Fruit fly (Drosophila melanogaster) Kc167 (cell line): Measurements from ENCODE around the gene CG3744.

Experiments used
- Myc ChIP-seq: fragments of >200 bp; optimal IDR thresholded peaks from 2 replicates; lab custom pipeline; 2017; ENCODE audit warnings: missing external identifiers
- Sin3A ChIP-seq: fragments of >200 bp; optimal IDR thresholded peaks from 2 replicates; lab custom pipeline; 2018; ENCODE audit warnings: missing external identifiers
- insv ChIP-seq: fragments of >200 bp; optimal IDR thresholded peaks from 3 replicates; lab custom pipeline; 2018; ENCODE audit warnings: missing external identifiers
- psq ChIP-seq: fragments of >200 bp; optimal IDR thresholded peaks from 2 replicates; lab custom pipeline; 2017; ENCODE audit warnings: missing external identifiers

- TF ChIP-seq psq (lab: Kevin White, UChicago), result no peak
- no peak for TF ChIP-seq insv (lab: Kevin White, UChicago)
- TF ChIP-seq Myc, result no peak
- no peak for TF ChIP-seq Sin3A (lab: Kevin White, UChicago)
Observed at dm6 chr3R:24914864-24915263, 38.4 kb upstream of the CG3744 start.
